Worm (Caenorhabditis elegans) whole organism, L1 larva: Measurements from ENCODE around the gene Y39B6A.37.

Source experiments
- aly-2 ChIP-seq: fragments of 150-350 bp; optimal IDR thresholded peaks from 2 replicates; lab custom pipeline; 2014; ENCODE audit warnings: missing biosample characterization, missing genetic modification characterization
- nhr-28 ChIP-seq: fragments of 150-350 bp; optimal IDR thresholded peaks from 2 replicates; lab custom pipeline; 2014; ENCODE audit warnings: missing biosample characterization, missing genetic modification characterization
- unc-62 ChIP-seq: fragments of 150-350 bp; optimal IDR thresholded peaks from 2 replicates; lab custom pipeline; 2014; ENCODE audit warnings: missing biosample characterization, missing genetic modification reagents, missing genetic modification characterization

ce11 chrV:19024683-19025082 is 34.0 kb downstream of the Y39B6A.37 start, which contains the start of gene Y39B6A.29:
- TF ChIP-seq aly-2 (tag; lab: Kevin White, UChicago) (no peak), nhr-28 (tag; lab: Kevin White, UChicago) (no peak), unc-62 (GFP tag; lab: Kevin White, UChicago) (no peak)
